Worm (Caenorhabditis elegans) whole organism, midembryonic: ENCODE measurements around the gene Y26G10.1.

ENCODE experiments used
- T22C8.4 ChIP-seq: fragments of 200-800 bp; sonication (Bioruptor generic); IDR thresholded peaks from 2 replicates; pipeline ENCODE4 v1.3.6; 2022; ENCODE audit warnings: missing genetic modification characterization, missing compliant biosample characterization
- med-1 ChIP-seq: sonication (generic microtip); optimal IDR thresholded peaks from 2 replicates; lab custom pipeline; 2017; ENCODE audit warnings: missing genetic modification characterization, mild to moderate bottlenecking, missing compliant biosample characterization, antibody characterized with exemption, missing genetic modification reagents; ENCODE audit not compliant: insufficient read depth
- ref-1 ChIP-seq: fragments of 200-800 bp; sonication (Bioruptor generic); conservative IDR thresholded peaks from 2 replicates; pipeline ENCODE4 v1.3.6; 2022; ENCODE audit warnings: missing genetic modification reagents, missing genetic modification characterization, missing compliant biosample characterization
- tab-1 ChIP-seq: fragments of 200-800 bp; sonication (Bioruptor generic); IDR thresholded peaks from 2 replicates; pipeline ENCODE4 v1.3.6; 2022; ENCODE audit warnings: missing genetic modification characterization, missing compliant biosample characterization

ce11 chrV:17714330-17714729 lies 18.6 kb upstream of the Y26G10.1 start, which contains the start of gene twk-33:
- TF ChIP-seq T22C8.4: no peak
- TF ChIP-seq med-1: no peak
- no peak for TF ChIP-seq ref-1 (GFP tag; lab: Robert Waterston, UW)
- no peak for TF ChIP-seq tab-1
